Fruit fly (Drosophila melanogaster) whole organism, embryonic: ENCODE measurements around the gene CG2691.

Experiments used
- ATbp ChIP-seq: fragments of 200-800 bp; sonication (Bioruptor generic); optimal IDR thresholded peaks from 2 replicates; lab custom pipeline; 2017; ENCODE audit warnings: missing biosample characterization, mild to moderate bottlenecking, missing genetic modification characterization, missing genetic modification reagents
- Awh ChIP-seq: fragments of 200-800 bp; sonication (Bioruptor generic); IDR thresholded peaks from 2 replicates; pipeline ENCODE4, ENCODE4 v1.3.6; 2022; ENCODE audit warnings: missing biosample characterization, missing genetic modification characterization
- Bteb2 ChIP-seq: fragments of 200-800 bp; sonication (Bioruptor generic); optimal IDR thresholded peaks from 2 replicates; lab custom pipeline; 2016; ENCODE audit warnings: missing biosample characterization, missing genetic modification characterization
- C15 ChIP-seq: fragments of 200-800 bp; sonication (Bioruptor generic); IDR thresholded peaks from 3 replicates; pipeline ENCODE4 v1.3.6; 2022; ENCODE audit warnings: missing biosample characterization, missing genetic modification characterization
- CG10366 ChIP-seq: fragments of 200-800 bp; sonication (Bioruptor generic); IDR thresholded peaks from 2 replicates; pipeline ENCODE4 v1.3.6; 2022; ENCODE audit warnings: missing biosample characterization, missing genetic modification characterization
- CG11398 ChIP-seq: fragments of 200-800 bp; sonication (Bioruptor generic); optimal IDR thresholded peaks from 2 replicates; lab custom pipeline; 2016; ENCODE audit warnings: missing biosample characterization, missing genetic modification characterization
- CG12769 ChIP-seq: fragments of 200-800 bp; sonication (Bioruptor generic); optimal IDR thresholded peaks from 2 replicates; lab custom pipeline; 2019; ENCODE audit warnings: missing biosample characterization, mild to moderate bottlenecking, missing genetic modification characterization, moderate library complexity
- CG15011 ChIP-seq: fragments of 200-800 bp; sonication (Bioruptor generic); optimal IDR thresholded peaks from 3 replicates; lab custom pipeline; 2018; ENCODE audit warnings: missing biosample characterization, mild to moderate bottlenecking, missing genetic modification characterization
- CG15073 ChIP-seq: fragments of 200-800 bp; sonication (Bioruptor generic); optimal IDR thresholded peaks from 2 replicates; lab custom pipeline; 2016; ENCODE audit warnings: missing biosample characterization, missing genetic modification characterization
- CG15601 ChIP-seq: fragments of 200-800 bp; sonication (Bioruptor generic); optimal IDR thresholded peaks from 3 replicates; lab custom pipeline; 2019; ENCODE audit warnings: missing biosample characterization, mild to moderate bottlenecking, missing genetic modification characterization, moderate library complexity
- CG1603 ChIP-seq: fragments of 200-800 bp; sonication (Bioruptor generic); optimal IDR thresholded peaks from 2 replicates; lab custom pipeline; 2019; ENCODE audit warnings: missing biosample characterization, mild to moderate bottlenecking, missing genetic modification characterization, moderate library complexity
- CG17802 ChIP-seq: fragments of 200-800 bp; sonication (Bioruptor generic); optimal IDR thresholded peaks from 2 replicates; lab custom pipeline; 2018; ENCODE audit warnings: missing biosample characterization, mild to moderate bottlenecking, missing genetic modification characterization, moderate library complexity
- CG2120 ChIP-seq: fragments of 200-800 bp; sonication (Bioruptor generic); optimal IDR thresholded peaks from 3 replicates; lab custom pipeline; 2016; ENCODE audit warnings: missing biosample characterization, missing genetic modification characterization
- CG2202 ChIP-seq: fragments of 200-800 bp; sonication (Bioruptor generic); optimal IDR thresholded peaks from 2 replicates; lab custom pipeline; 2018; ENCODE audit warnings: missing biosample characterization, mild to moderate bottlenecking, missing genetic modification characterization
- CG2678 ChIP-seq: fragments of 200-800 bp; sonication (Bioruptor generic); optimal IDR thresholded peaks from 3 replicates; lab custom pipeline; 2019; ENCODE audit warnings: missing biosample characterization, mild to moderate bottlenecking, missing genetic modification characterization, moderate library complexity
- CG3065 ChIP-seq: fragments of 200-800 bp; sonication (Bioruptor generic); optimal IDR thresholded peaks from 2 replicates; lab custom pipeline; 2016; ENCODE audit warnings: missing biosample characterization, missing genetic modification characterization
- CG3995 ChIP-seq: fragments of 200-800 bp; sonication (Bioruptor generic); optimal IDR thresholded peaks from 3 replicates; lab custom pipeline; 2016; ENCODE audit warnings: missing biosample characterization, missing genetic modification characterization
- CG4328 ChIP-seq: fragments of 200-800 bp; sonication (Bioruptor generic); optimal IDR thresholded peaks from 3 replicates; lab custom pipeline; 2017; ENCODE audit warnings: missing biosample characterization, missing genetic modification reagents, missing genetic modification characterization
- CG4730 ChIP-seq: fragments of 200-800 bp; sonication (Bioruptor generic); IDR thresholded peaks from 2 replicates; pipeline ENCODE4 v1.3.6; 2022; ENCODE audit warnings: missing biosample characterization, missing genetic modification characterization
- CG9727 ChIP-seq: fragments of 200-800 bp; sonication (Bioruptor generic); optimal IDR thresholded peaks from 3 replicates; lab custom pipeline; 2017; ENCODE audit warnings: missing biosample characterization, mild to moderate bottlenecking, missing genetic modification characterization
- GATAe ChIP-seq: fragments of 200-800 bp; sonication (Bioruptor generic); conservative IDR thresholded peaks from 2 replicates; pipeline ENCODE4 v1.3.6; 2022; ENCODE audit warnings: missing biosample characterization, missing genetic modification characterization
- Hmr ChIP-seq: fragments of 200-800 bp; sonication (Bioruptor generic); optimal IDR thresholded peaks from 3 replicates; lab custom pipeline; 2017; ENCODE audit warnings: mild to moderate bottlenecking, missing biosample characterization, missing genetic modification reagents, missing genetic modification characterization
- Hr51 ChIP-seq, 2 experiments: fragments of 200-800 bp; sonication (Bioruptor generic); optimal IDR thresholded peaks; 2 replicates in 1 of 2; 3 replicates in 1 of 2; lab custom pipeline; 2016 to 2018; ENCODE audit warnings: missing biosample characterization in 2 of 2, missing genetic modification characterization in 2 of 2, mild to moderate bottlenecking in 1 of 2, moderate library complexity in 1 of 2
- MBD-R2 ChIP-seq: fragments of 200-800 bp; sonication (Bioruptor generic); IDR thresholded peaks from 2 replicates; pipeline ENCODE4 v1.3.6; 2022; ENCODE audit warnings: missing biosample characterization, missing genetic modification characterization
- Mad ChIP-seq: fragments of 200-800 bp; sonication (Bioruptor generic); optimal IDR thresholded peaks from 2 replicates; lab custom pipeline; 2016; ENCODE audit warnings: missing biosample characterization, missing genetic modification characterization
- NC2β ChIP-seq: fragments of 200-800 bp; sonication (Bioruptor generic); optimal IDR thresholded peaks from 2 replicates; lab custom pipeline; 2016; ENCODE audit warnings: missing biosample characterization, missing genetic modification characterization
- NFAT ChIP-seq: fragments of 200-800 bp; sonication (Bioruptor generic); IDR thresholded peaks from 2 replicates; pipeline ENCODE4 v1.3.6; 2022; ENCODE audit warnings: missing biosample characterization, missing genetic modification characterization
- PHDP ChIP-seq: fragments of 200-800 bp; sonication (Bioruptor generic); optimal IDR thresholded peaks from 3 replicates; lab custom pipeline; 2018; ENCODE audit warnings: missing biosample characterization, mild to moderate bottlenecking, missing genetic modification characterization, moderate library complexity
- Pdp1 ChIP-seq, 2 experiments: fragments of 200-800 bp; sonication (Bioruptor generic); optimal IDR thresholded peaks; 3 replicates each; lab custom pipeline; 2016; ENCODE audit warnings: missing biosample characterization in 2 of 2, missing genetic modification characterization in 2 of 2, mild to moderate bottlenecking in 1 of 2, moderate library complexity in 1 of 2
- ara ChIP-seq: fragments of 200-800 bp; sonication (Bioruptor generic); IDR thresholded peaks from 2 replicates; pipeline ENCODE4 v1.3.6; 2022; ENCODE audit warnings: missing biosample characterization, missing genetic modification characterization
- bcd ChIP-seq: fragments of 200-800 bp; sonication (Bioruptor generic); optimal IDR thresholded peaks from 2 replicates; lab custom pipeline; 2017; ENCODE audit warnings: missing biosample characterization, mild to moderate bottlenecking, missing genetic modification characterization
- chinmo ChIP-seq: fragments of 200-800 bp; sonication (Bioruptor generic); IDR thresholded peaks from 4 replicates; pipeline ENCODE4 v1.3.6; 2022; ENCODE audit warnings: missing biosample characterization, missing genetic modification characterization; ENCODE audit not compliant: partially characterized antibody
- ci ChIP-seq: fragments of 200-800 bp; sonication (Bioruptor generic); IDR thresholded peaks from 3 replicates; pipeline ENCODE4 v1.3.6; 2022; ENCODE audit warnings: missing biosample characterization, missing genetic modification characterization
- croc ChIP-seq: fragments of 200-800 bp; sonication (Bioruptor generic); conservative IDR thresholded peaks from 3 replicates; pipeline ENCODE4 v1.3.6; 2022; ENCODE audit warnings: missing biosample characterization, missing genetic modification characterization
- crol ChIP-seq: fragments of 200-800 bp; sonication (Bioruptor generic); IDR thresholded peaks from 2 replicates; pipeline ENCODE4 v1.3.6; 2022; ENCODE audit warnings: missing biosample characterization, missing genetic modification characterization
- dysf ChIP-seq: fragments of 200-800 bp; sonication (Bioruptor generic); IDR thresholded peaks from 3 replicates; pipeline ENCODE4 v1.3.6; 2022; ENCODE audit warnings: missing biosample characterization, missing genetic modification characterization
- fd102C ChIP-seq: fragments of 200-800 bp; sonication (Bioruptor generic); optimal IDR thresholded peaks from 2 replicates; lab custom pipeline; 2018; ENCODE audit warnings: missing biosample characterization, mild to moderate bottlenecking, missing genetic modification characterization, moderate library complexity
- klu ChIP-seq: fragments of 200-800 bp; sonication (Bioruptor generic); IDR thresholded peaks from 2 replicates; pipeline ENCODE4 v1.3.6; 2022; ENCODE audit warnings: missing biosample characterization, missing genetic modification characterization
- nerfin-2 ChIP-seq: fragments of 200-800 bp; sonication (Bioruptor generic); IDR thresholded peaks from 2 replicates; pipeline ENCODE4 v1.3.6; 2022; ENCODE audit warnings: missing biosample characterization, missing genetic modification characterization; ENCODE audit not compliant: partially characterized antibody
- org-1 ChIP-seq: fragments of 200-800 bp; sonication (Bioruptor generic); optimal IDR thresholded peaks from 2 replicates; lab custom pipeline; 2017; ENCODE audit warnings: missing biosample characterization, missing genetic modification characterization
- pb ChIP-seq: fragments of 200-800 bp; sonication (Bioruptor generic); optimal IDR thresholded peaks from 3 replicates; lab custom pipeline; 2016; ENCODE audit warnings: missing biosample characterization, missing genetic modification characterization
- schlank ChIP-seq: fragments of 200-800 bp; sonication (Bioruptor generic); optimal IDR thresholded peaks from 2 replicates; lab custom pipeline; 2018; ENCODE audit warnings: missing biosample characterization, mild to moderate bottlenecking, missing genetic modification characterization
- sd ChIP-seq: fragments of 200-800 bp; sonication (Bioruptor generic); optimal IDR thresholded peaks from 3 replicates; lab custom pipeline; 2018; ENCODE audit warnings: missing biosample characterization, mild to moderate bottlenecking, missing genetic modification characterization, moderate library complexity
- sens ChIP-seq: fragments of 200-800 bp; sonication (Bioruptor generic); peaks from one replicate; lab custom pipeline; 2016; ENCODE audit warnings: missing biosample characterization, missing genetic modification characterization
- sens-2 ChIP-seq: fragments of 200-800 bp; sonication (Bioruptor generic); IDR thresholded peaks from 2 replicates; pipeline ENCODE4 v1.3.6; 2022; ENCODE audit warnings: missing biosample characterization, missing genetic modification characterization
- sr ChIP-seq: fragments of 200-800 bp; sonication (Bioruptor generic); IDR thresholded peaks from 3 replicates; pipeline ENCODE4 v1.3.6; 2022; ENCODE audit warnings: missing biosample characterization, missing genetic modification characterization
- ssp ChIP-seq: fragments of 200-800 bp; sonication (Bioruptor generic); IDR thresholded peaks from 2 replicates; pipeline ENCODE4 v1.3.6; 2022; ENCODE audit warnings: missing biosample characterization, missing genetic modification characterization
- sug ChIP-seq: fragments of 200-800 bp; optimal IDR thresholded peaks from 2 replicates; lab custom pipeline; 2019; ENCODE audit warnings: missing biosample characterization, mild to moderate bottlenecking, missing genetic modification characterization, moderate library complexity

CG2691 gene

DNA sequence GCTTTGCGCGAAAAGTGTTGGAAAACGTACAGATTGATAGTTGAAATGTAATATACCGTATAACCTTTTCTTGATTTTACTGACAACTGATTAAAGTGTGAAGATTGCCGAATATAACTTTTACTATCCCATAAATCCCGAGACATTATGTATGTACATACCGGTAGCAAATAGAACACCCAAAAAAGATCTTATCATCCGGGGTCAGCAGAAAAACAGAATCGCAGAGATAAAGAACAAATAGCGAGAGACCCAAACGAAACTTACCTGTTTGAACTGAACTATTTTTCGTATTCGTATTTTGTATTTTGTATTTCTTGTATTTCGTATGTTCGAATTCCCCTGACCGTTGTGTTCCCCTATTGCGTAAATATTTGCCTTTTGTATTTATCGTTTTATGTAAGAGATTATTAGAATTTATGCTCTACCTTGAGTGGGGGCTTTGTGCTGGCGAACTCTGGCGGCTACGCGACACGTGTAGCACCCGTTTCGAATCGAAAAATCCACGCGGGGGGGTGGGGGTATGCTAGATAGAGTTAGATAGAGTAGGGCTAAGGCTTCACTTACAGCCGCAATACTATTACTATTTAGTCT, 9.2 kb upstream of the CG2691 start (continued):
- TF ChIP-seq pb (no peak), PHDP (tag; lab: Kevin White, UChicago) (no peak), sd (tag; lab: Kevin White, UChicago) (peak; percentile 59), Hr51 (GFP tag; optimal IDR thresholded peaks at IDR 0.05; lab: Kevin White, UChicago) (no peak), Hmr (GFP tag; lab: Kevin White, UChicago) (peak; percentile 58), crol (peak; percentile 41), sr (no peak), MBD-R2 (no peak), CG3995 (no peak), ara (no peak), CG12769 (tag; lab: Kevin White, UChicago) (peak; percentile 12), CG4730 (GFP tag; lab: Robert Waterston, UW) (no peak), org-1 (GFP tag; lab: Kevin White, UChicago) (no peak), CG2120 (GFP tag; lab: Kevin White, UChicago) (peak; percentile 30), bcd (GFP tag; lab: Kevin White, UChicago) (no peak), klu (GFP tag; lab: Robert Waterston, UW) (no peak), dysf (GFP tag; lab: Robert Waterston, UW) (no peak), CG4328 (GFP tag; lab: Kevin White, UChicago) (peak; percentile 6), CG2678 (tag; lab: Kevin White, UChicago) (peak; percentile 32), Pdp1 (GFP tag; optimal IDR thresholded peaks at IDR 0.05; lab: Kevin White, UChicago) (peak in 1 of 2 experiments; percentile 80), CG11398 (GFP tag; lab: Kevin White, UChicago) (no peak), chinmo (GFP tag; lab: Robert Waterston, UW) (no peak), NFAT (GFP tag; lab: Robert Waterston, UW) (peak; percentile 26; the same call in 1 of the 2 replicates), CG15601 (tag; lab: Kevin White, UChicago) (peak; percentile 14), CG2202 (tag; lab: Kevin White, UChicago) (peak; percentile 48), sens-2 (GFP tag; lab: Robert Waterston, UW) (no peak), CG10366 (GFP tag; lab: Robert Waterston, UW) (no peak), CG15011 (GFP tag; lab: Kevin White, UChicago) (no peak), Bteb2 (GFP tag; lab: Kevin White, UChicago) (no peak), GATAe (GFP tag; lab: Robert Waterston, UW) (no peak), nerfin-2 (GFP tag; lab: Robert Waterston, UW) (no peak), Awh (no peak), CG3065 (no peak), ssp (GFP tag; lab: Robert Waterston, UW) (no peak), sug (tag; lab: Kevin White, UChicago) (peak; percentile 37), sens (GFP tag; lab: Kevin White, UChicago) (peak; percentile 87), ci (GFP tag; lab: Robert Waterston, UW) (peak; percentile 53; the same call in 2 of the 3 replicates), ATbp (GFP tag; lab: Kevin White, UChicago) (no peak), CG1603 (tag; lab: Kevin White, UChicago) (peak; percentile 8), croc (GFP tag; lab: Robert Waterston, UW) (no peak), CG9727 (GFP tag; lab: Kevin White, UChicago) (peak; percentile 12), CG15073 (GFP tag; lab: Kevin White, UChicago) (no peak), fd102C (GFP tag; lab: Kevin White, UChicago) (peak; percentile 14), Mad (GFP tag; lab: Kevin White, UChicago) (no peak), schlank (tag; lab: Kevin White, UChicago) (peak; percentile 39), C15 (GFP tag; lab: Robert Waterston, UW) (no peak), CG17802 (no peak), NC2β (GFP tag; lab: Kevin White, UChicago) (no peak)
